Fruit fly (Drosophila melanogaster) whole organism, adult: Measurements from ENCODE around the gene Gdap1.

Source experiments
- CG14711 ChIP-seq: fragments of 200-800 bp; sonication (Bioruptor generic); optimal IDR thresholded peaks from 2 replicates; lab custom pipeline; 2018; ENCODE audit warnings: missing biosample characterization, mild to moderate bottlenecking, missing genetic modification characterization, moderate library complexity
- CG1620 ChIP-seq: fragments of 200-800 bp; sonication (Bioruptor generic); optimal IDR thresholded peaks from 2 replicates; lab custom pipeline; 2016; ENCODE audit warnings: missing biosample characterization, missing genetic modification characterization
- CG5204 ChIP-seq: fragments of 200-800 bp; sonication (Bioruptor generic); optimal IDR thresholded peaks from 2 replicates; lab custom pipeline; 2016; ENCODE audit warnings: missing biosample characterization, missing genetic modification characterization
- CG7101 ChIP-seq: fragments of 200-800 bp; sonication (Bioruptor generic); optimal IDR thresholded peaks from 2 replicates; lab custom pipeline; 2018; ENCODE audit warnings: missing biosample characterization, mild to moderate bottlenecking, missing genetic modification characterization, moderate library complexity
- Mnt ChIP-seq: fragments of 200-800 bp; sonication (Bioruptor generic); optimal IDR thresholded peaks from 2 replicates; lab custom pipeline; 2016; ENCODE audit warnings: missing biosample characterization, mild to moderate bottlenecking, missing genetic modification characterization
- ovo ChIP-seq: fragments of 200-800 bp; sonication (Bioruptor generic); optimal IDR thresholded peaks from 2 replicates; lab custom pipeline; 2016; ENCODE audit warnings: missing biosample characterization, missing genetic modification characterization
- pad ChIP-seq: fragments of 200-800 bp; sonication (Bioruptor generic); optimal IDR thresholded peaks from 3 replicates; lab custom pipeline; 2017; ENCODE audit warnings: missing biosample characterization, missing genetic modification characterization, mild to moderate bottlenecking, moderate library complexity, missing genetic modification reagents
- toe ChIP-seq: fragments of 200-800 bp; sonication (Bioruptor generic); optimal IDR thresholded peaks from 2 replicates; lab custom pipeline; 2016; ENCODE audit warnings: missing biosample characterization, missing genetic modification characterization

dm6 chr3L:5184502-5184859 is 42.7 kb downstream of the Gdap1 start:
- no peak for TF ChIP-seq toe (GFP tag; lab: Kevin White, UChicago)
- no peak for TF ChIP-seq CG5204 (GFP tag; lab: Kevin White, UChicago)
- TF ChIP-seq pad (GFP tag; lab: Kevin White, UChicago) = no peak
- no peak for TF ChIP-seq CG7101 (tag; lab: Kevin White, UChicago)
- peak; percentile 53 for TF ChIP-seq ovo (GFP tag; lab: Kevin White, UChicago)
- no peak for TF ChIP-seq CG1620
- no peak for TF ChIP-seq CG14711 (tag; lab: Kevin White, UChicago)
- TF ChIP-seq Mnt (GFP tag; lab: Kevin White, UChicago) = no peak
